Worm (Caenorhabditis elegans) whole organism, L2 larva: Measurements from ENCODE around the gene pef-1.

Experiments
- C34F6.9 ChIP-seq: fragments of 150-350 bp; optimal IDR thresholded peaks from 2 replicates; lab custom pipeline; 2014; ENCODE audit warnings: missing biosample characterization, missing genetic modification characterization
- F13H6.1 ChIP-seq: sonication (generic microtip); optimal IDR thresholded peaks from 2 replicates; lab custom pipeline; 2016; ENCODE audit warnings: missing genetic modification characterization, missing compliant biosample characterization
- R02D3.7 ChIP-seq: fragments of 150-350 bp; optimal IDR thresholded peaks from 2 replicates; lab custom pipeline; 2014; ENCODE audit warnings: missing biosample characterization, missing genetic modification characterization
- Y55F3AM.14 ChIP-seq: fragments of 200-800 bp; sonication (Bioruptor generic); optimal IDR thresholded peaks from 2 replicates; lab custom pipeline; 2018; ENCODE audit warnings: mild to moderate bottlenecking, missing genetic modification characterization, missing compliant biosample characterization
- alr-1 ChIP-seq: fragments of 150-350 bp; optimal IDR thresholded peaks from 2 replicates; lab custom pipeline; 2014; ENCODE audit warnings: missing biosample characterization, missing genetic modification characterization
- aly-2 ChIP-seq: fragments of 150-350 bp; optimal IDR thresholded peaks from 2 replicates; lab custom pipeline; 2014; ENCODE audit warnings: missing biosample characterization, missing genetic modification characterization
- ama-1 ChIP-seq: fragments of 150-350 bp; optimal IDR thresholded peaks from 2 replicates; lab custom pipeline; 2018; ENCODE audit warnings: inconsistent platforms
- ceh-16 ChIP-seq: fragments of 150-350 bp; optimal IDR thresholded peaks from 2 replicates; lab custom pipeline; 2014; ENCODE audit warnings: missing biosample characterization, missing genetic modification characterization
- crh-2 ChIP-seq: sonication (generic microtip); optimal IDR thresholded peaks from 2 replicates; lab custom pipeline; 2017; ENCODE audit warnings: missing biosample characterization, missing genetic modification characterization
- egl-27 ChIP-seq: sonication (generic microtip); optimal IDR thresholded peaks from 3 replicates; lab custom pipeline; 2017; ENCODE audit warnings: missing biosample characterization, missing genetic modification reagents, missing genetic modification characterization
- elt-1 ChIP-seq: fragments of 150-350 bp; optimal IDR thresholded peaks from 2 replicates; lab custom pipeline; 2014; ENCODE audit warnings: missing biosample characterization, missing genetic modification characterization
- elt-3 ChIP-seq: sonication (generic microtip); optimal IDR thresholded peaks from 2 replicates; lab custom pipeline; 2017; ENCODE audit warnings: missing biosample characterization, missing genetic modification characterization
- fos-1 ChIP-seq: fragments of 150-350 bp; optimal IDR thresholded peaks from 2 replicates; lab custom pipeline; 2014; ENCODE audit warnings: missing biosample characterization, missing genetic modification characterization
- lsy-2 ChIP-seq, 2 experiments: fragments of 150-350 bp in 1 of 2; sonication (generic microtip) in 1 of 2; optimal IDR thresholded peaks; 2 replicates each; lab custom pipeline; 2014 to 2017; ENCODE audit warnings: missing biosample characterization in 2 of 2, missing genetic modification characterization in 2 of 2
- mab-5 ChIP-seq: fragments of 150-350 bp; optimal IDR thresholded peaks from 2 replicates; lab custom pipeline; 2014; ENCODE audit warnings: missing biosample characterization, missing genetic modification characterization
- mbf-1 ChIP-seq: sonication (generic microtip); optimal IDR thresholded peaks from 2 replicates; lab custom pipeline; 2017; ENCODE audit warnings: missing biosample characterization, missing genetic modification characterization
- nhr-10 ChIP-seq: sonication (generic microtip); optimal IDR thresholded peaks from 2 replicates; lab custom pipeline; 2017; ENCODE audit warnings: missing biosample characterization, missing genetic modification characterization
- nhr-11 ChIP-seq: fragments of 150-350 bp; optimal IDR thresholded peaks from 2 replicates; lab custom pipeline; 2014; ENCODE audit warnings: missing biosample characterization, missing genetic modification characterization
- nhr-12 ChIP-seq: fragments of 150-350 bp; optimal IDR thresholded peaks from 2 replicates; lab custom pipeline; 2014; ENCODE audit warnings: missing biosample characterization, missing genetic modification characterization
- nhr-129 ChIP-seq: fragments of 150-350 bp; optimal IDR thresholded peaks from 2 replicates; lab custom pipeline; 2014; ENCODE audit warnings: missing biosample characterization, missing genetic modification characterization
- nhr-21 ChIP-seq: fragments of 150-350 bp; optimal IDR thresholded peaks from 2 replicates; lab custom pipeline; 2014; ENCODE audit warnings: missing biosample characterization, missing genetic modification characterization
- nhr-23 ChIP-seq: fragments of 150-350 bp; optimal IDR thresholded peaks from 2 replicates; lab custom pipeline; 2014; ENCODE audit warnings: missing biosample characterization, missing genetic modification reagents, missing genetic modification characterization
- nhr-25 ChIP-seq: fragments of 150-350 bp; sonication (generic microtip); optimal IDR thresholded peaks from 3 replicates; lab custom pipeline; 2014; ENCODE audit warnings: missing biosample characterization, missing genetic modification characterization
- nhr-6 ChIP-seq: fragments of 150-350 bp; optimal IDR thresholded peaks from 2 replicates; lab custom pipeline; 2014; ENCODE audit warnings: missing biosample characterization, missing genetic modification characterization
- nhr-77 ChIP-seq: fragments of 150-350 bp; optimal IDR thresholded peaks from 2 replicates; lab custom pipeline; 2014; ENCODE audit warnings: missing biosample characterization, missing genetic modification characterization
- peb-1 ChIP-seq: fragments of 150-350 bp; optimal IDR thresholded peaks from 2 replicates; lab custom pipeline; 2014; ENCODE audit warnings: missing biosample characterization, missing genetic modification characterization
- sem-4 ChIP-seq: fragments of 150-350 bp; optimal IDR thresholded peaks from 2 replicates; lab custom pipeline; 2014; ENCODE audit warnings: missing biosample characterization, missing genetic modification reagents, missing genetic modification characterization
- skn-1 ChIP-seq: sonication (generic microtip); optimal IDR thresholded peaks from 2 replicates; lab custom pipeline; 2017; ENCODE audit warnings: missing biosample characterization, missing genetic modification characterization
- sma-3 ChIP-seq: sonication (generic microtip); optimal IDR thresholded peaks from 2 replicates; lab custom pipeline; 2016; ENCODE audit warnings: missing genetic modification reagents, missing genetic modification characterization, missing compliant biosample characterization
- sma-9 ChIP-seq, 2 experiments: fragments of 150-350 bp in 1 of 2; sonication (generic microtip) in 1 of 2; optimal IDR thresholded peaks; 2 replicates each; lab custom pipeline; 2014 to 2016; ENCODE audit warnings: missing genetic modification characterization in 2 of 2, mild to moderate bottlenecking in 1 of 2, missing biosample characterization in 1 of 2, missing compliant biosample characterization in 1 of 2, missing genetic modification reagents in 1 of 2, moderate library complexity in 1 of 2
- unc-55 ChIP-seq: fragments of 150-350 bp; sonication (generic microtip); optimal IDR thresholded peaks from 3 replicates; lab custom pipeline; 2014; ENCODE audit warnings: missing biosample characterization, missing genetic modification reagents, missing genetic modification characterization
- zag-1 ChIP-seq: fragments of 150-350 bp; optimal IDR thresholded peaks from 2 replicates; lab custom pipeline; 2014; ENCODE audit warnings: missing biosample characterization, missing genetic modification characterization
- ztf-1 ChIP-seq: fragments of 200-800 bp; sonication (Bioruptor generic); conservative IDR thresholded peaks from 2 replicates; pipeline ENCODE4 v1.3.6; 2022; ENCODE audit warnings: missing genetic modification characterization, missing compliant biosample characterization
- ztf-11 ChIP-seq: sonication (generic microtip); optimal IDR thresholded peaks from 2 replicates; lab custom pipeline; 2017; ENCODE audit warnings: missing biosample characterization, missing genetic modification characterization
- ztf-4 ChIP-seq: fragments of 150-350 bp; optimal IDR thresholded peaks from 2 replicates; lab custom pipeline; 2014; ENCODE audit warnings: missing biosample characterization, missing genetic modification characterization

Gene pef-1

DNA sequence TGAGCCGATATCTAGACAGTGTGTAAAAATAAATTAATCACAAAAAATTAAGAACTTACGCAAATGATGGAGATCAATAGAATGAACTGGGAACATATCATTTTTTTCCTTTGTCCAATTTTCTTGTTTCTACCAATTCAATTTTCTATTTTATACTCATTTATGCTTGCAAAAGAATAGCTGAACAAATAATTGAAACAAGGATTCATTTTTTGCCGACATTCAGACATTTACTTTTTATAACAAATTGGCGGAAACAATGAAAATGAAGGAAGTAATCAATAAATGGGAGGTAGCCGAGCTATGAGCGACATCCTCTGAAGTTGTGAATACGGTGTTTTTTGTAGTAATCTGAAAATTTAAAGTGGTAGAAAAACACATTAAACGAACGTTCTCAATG is 9.2 kb downstream of the pef-1 start, which contains the start of gene idpp-13:
Gene idpp-13 (minus strand): TSS at position 101 of the 400 bp plus-strand sequence.
- TF ChIP-seq mab-5 (tag; lab: Kevin White, UChicago) (no peak), F13H6.1 (no peak), crh-2 (tag; lab: Kevin White, UChicago) (no peak), ztf-4 (tag; lab: Kevin White, UChicago) (no peak), sma-3 (no peak), alr-1 (tag; lab: Kevin White, UChicago) (no peak), nhr-23 (tag; lab: Kevin White, UChicago) (no peak), ama-1 (no peak), ztf-11 (tag; lab: Kevin White, UChicago) (no peak), ceh-16 (tag; lab: Kevin White, UChicago) (no peak), nhr-77 (tag; lab: Kevin White, UChicago) (no peak), R02D3.7 (no peak), nhr-11 (tag; lab: Kevin White, UChicago) (no peak), sma-9 (GFP tag; optimal IDR thresholded peaks at IDR 0.05; lab: Kevin White, UChicago) (no peak), sma-9 (tag; optimal IDR thresholded peaks at IDR 0.05; lab: Kevin White, UChicago) (no peak)

DNA sequence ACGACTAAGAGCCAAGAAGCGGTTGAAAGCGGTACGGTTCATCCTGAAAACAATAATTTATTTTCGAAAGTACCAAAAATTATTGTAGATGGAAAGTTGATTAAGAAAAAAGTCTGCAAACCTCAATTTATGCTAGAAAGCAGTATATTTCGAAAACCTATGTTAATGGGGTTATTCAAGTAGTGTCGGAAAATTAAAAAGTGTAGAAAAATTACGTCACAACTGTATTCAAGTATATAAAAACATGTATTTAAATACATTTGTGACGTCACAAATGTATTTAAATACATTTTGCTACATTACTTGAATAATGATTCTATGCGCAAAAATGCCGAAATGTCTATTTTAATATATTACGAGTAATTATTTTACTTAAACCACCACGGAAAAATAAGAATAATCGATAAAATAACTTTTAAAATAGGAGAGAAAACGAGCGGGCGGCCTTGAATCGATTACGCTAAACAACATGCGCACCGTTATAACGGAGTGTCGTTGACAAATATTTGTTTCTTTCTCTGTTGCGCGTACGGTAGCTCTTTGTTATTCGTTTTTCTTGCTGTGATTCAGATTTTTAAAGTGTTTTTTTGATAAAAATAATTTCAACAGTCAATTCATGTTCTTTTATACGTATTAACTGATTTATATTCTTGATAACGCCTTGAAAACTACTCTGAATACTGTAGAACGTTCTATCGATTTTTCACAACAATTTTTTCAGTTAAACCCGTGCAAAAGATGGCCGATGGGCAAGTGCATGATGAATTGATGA is 15.4 kb downstream of the pef-1 start, which contains the start of the genes F23H11.5 and bra-2:
Gene F23H11.5 (minus strand): TSS at position 51 of the 772 bp plus-strand sequence.
Gene bra-2 (plus strand): TSS at position 722 of the 772 bp plus-strand sequence.
- no peak for TF ChIP-seq elt-3 (tag; lab: Kevin White, UChicago)
- no peak for TF ChIP-seq nhr-6
- no peak for TF ChIP-seq ama-1
- TF ChIP-seq sma-9 (GFP tag; optimal IDR thresholded peaks at IDR 0.05; lab: Kevin White, UChicago) = no peak
- no peak for TF ChIP-seq sma-9 (tag; optimal IDR thresholded peaks at IDR 0.05; lab: Kevin White, UChicago)
- no peak for TF ChIP-seq sem-4
- no peak for TF ChIP-seq alr-1 (tag; lab: Kevin White, UChicago)
- TF ChIP-seq peb-1 (tag; lab: Kevin White, UChicago) = no peak
- no peak for TF ChIP-seq mab-5 (tag; lab: Kevin White, UChicago)
- peak; percentile 69 for TF ChIP-seq unc-55 (GFP tag; lab: Kevin White, UChicago)
- TF ChIP-seq ztf-1 = no peak
- no peak for TF ChIP-seq nhr-21
- peak; percentile 4 for TF ChIP-seq nhr-129 (tag; lab: Kevin White, UChicago)
- TF ChIP-seq crh-2 (tag; lab: Kevin White, UChicago) = peak; percentile 23
- TF ChIP-seq fos-1 = no peak
- TF ChIP-seq elt-1 (tag; lab: Kevin White, UChicago) = no peak
- TF ChIP-seq nhr-10 = no peak
- TF ChIP-seq ztf-11 (tag; lab: Kevin White, UChicago) = no peak
- peak; percentile 63 for TF ChIP-seq C34F6.9 (tag; lab: Kevin White, UChicago)
- TF ChIP-seq lsy-2 (tag; optimal IDR thresholded peaks at IDR 0.05; lab: Kevin White, UChicago) = peak in 1 of 2 experiments; percentile 70
- no peak for TF ChIP-seq egl-27

DNA sequence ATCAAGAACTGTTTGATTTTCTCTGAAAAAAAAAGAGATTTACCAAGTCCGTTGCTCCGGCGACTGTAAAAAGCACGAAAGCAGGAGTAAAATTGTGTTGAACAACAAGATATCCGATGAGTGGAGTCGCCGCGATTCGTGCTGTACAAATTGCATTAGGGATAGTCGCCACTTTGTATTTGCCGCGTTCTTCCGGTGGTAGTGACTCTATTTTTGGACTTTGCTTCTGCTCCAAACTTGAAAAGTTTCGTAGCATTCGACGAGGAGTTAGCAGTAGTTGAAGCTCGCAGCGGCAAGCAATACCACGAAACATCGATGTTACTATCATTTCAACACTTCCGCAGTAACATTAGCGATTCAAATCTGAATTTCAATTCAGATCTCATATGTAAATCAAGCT is 16.6 kb downstream of the pef-1 start, which contains the start of gene crls-1:
Gene crls-1 (minus strand): TSS at position 363 of the 400 bp plus-strand sequence.
- TF ChIP-seq lsy-2 (tag; optimal IDR thresholded peaks at IDR 0.05; lab: Kevin White, UChicago) (peak in 1 of 2 experiments; percentile 14), nhr-12 (tag; lab: Kevin White, UChicago) (no peak)

ce11 chrIII:907990-908389 is 18.1 kb downstream of the pef-1 start:
- TF ChIP-seq fos-1 (peak; percentile 93), Y55F3AM.14 (GFP tag; lab: Kevin White, UChicago) (no peak), nhr-129 (tag; lab: Kevin White, UChicago) (peak; percentile 59), nhr-25 (tag; lab: Kevin White, UChicago) (peak; percentile 22), lsy-2 (tag; optimal IDR thresholded peaks at IDR 0.05; lab: Kevin White, UChicago) (peak in 1 of 2 experiments; percentile 31), C34F6.9 (tag; lab: Kevin White, UChicago) (peak; percentile 41)
- TF ChIP-seq, all 48 proteins: peak for 5

ce11 chrIII:907311-907710 is 18.8 kb downstream of the pef-1 start, which contains the start of gene F23H11.4:
Gene F23H11.4, minus strand, starts transcription at chrIII:907539.
- no peak for TF ChIP-seq sma-9 (GFP tag; optimal IDR thresholded peaks at IDR 0.05; lab: Kevin White, UChicago)
- no peak for TF ChIP-seq sma-9 (tag; optimal IDR thresholded peaks at IDR 0.05; lab: Kevin White, UChicago)
- no peak for TF ChIP-seq nhr-77 (tag; lab: Kevin White, UChicago)
- TF ChIP-seq zag-1 (tag; lab: Kevin White, UChicago) = no peak
- TF ChIP-seq mbf-1 (tag; lab: Kevin White, UChicago) = no peak
- no peak for TF ChIP-seq nhr-6
- no peak for TF ChIP-seq nhr-23 (tag; lab: Kevin White, UChicago)
- no peak for TF ChIP-seq skn-1
- no peak for TF ChIP-seq sem-4
- no peak for TF ChIP-seq aly-2
